Fruit fly (Drosophila melanogaster): ENCODE data around the gene stai.

stai gene

DNA sequence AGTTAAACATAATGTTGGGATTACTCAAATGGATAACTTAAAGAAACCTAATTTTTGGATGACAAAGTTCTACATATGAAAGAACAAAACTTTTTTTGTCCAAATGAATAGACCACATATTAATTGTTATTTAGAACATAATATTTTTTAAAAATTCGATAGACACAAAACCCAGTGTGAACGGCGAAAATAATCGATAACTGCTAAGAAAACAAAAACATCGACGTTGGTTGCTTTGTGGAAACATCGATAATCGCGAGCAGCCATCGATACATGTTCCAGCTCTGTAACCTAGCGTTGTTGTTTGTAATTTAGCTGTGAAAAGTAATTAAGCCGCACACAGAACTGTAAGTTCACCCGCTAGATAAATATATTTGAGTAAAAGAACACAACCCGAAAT lies 49.6 kb upstream of the stai start, which contains the start of gene CG9135 (continued):
- TF ChIP-seq Dip3 (GFP tag; optimal IDR thresholded peaks at IDR 0.05) (no peak), wek (GFP tag; optimal IDR thresholded peaks at IDR 0.05) (no peak), D (optimal IDR thresholded peaks at IDR 0.05) (no peak), D (GFP tag; optimal IDR thresholded peaks at IDR 0.05) (no peak), CG15479 (GFP tag; optimal IDR thresholded peaks at IDR 0.05) (no peak), Xbp1 (GFP tag; optimal IDR thresholded peaks at IDR 0.05) (no peak), twi (tag; optimal IDR thresholded peaks at IDR 0.05) (no peak), Lim3 (GFP tag; IDR thresholded peaks at IDR 0.05) (no peak), BEAF-32 (GFP tag; optimal IDR thresholded peaks at IDR 0.05) (peak; percentile 96), shn (GFP tag; optimal IDR thresholded peaks at IDR 0.05) (no peak), usp (GFP tag; optimal IDR thresholded peaks at IDR 0.05) (no peak), CG7271 (tag; optimal IDR thresholded peaks at IDR 0.05) (no peak), gcm2 (GFP tag; optimal IDR thresholded peaks at IDR 0.05) (no peak), Sin3A (optimal IDR thresholded peaks at IDR 0.05) (peak; percentile 42), pfk (GFP tag; optimal IDR thresholded peaks at IDR 0.05) (no peak), pum (GFP tag; optimal IDR thresholded peaks at IDR 0.05) (no peak), CG7839 (tag; optimal IDR thresholded peaks at IDR 0.05) (no peak), NfI (GFP tag; optimal IDR thresholded peaks at IDR 0.05) (no peak), CG34224 (GFP tag; IDR thresholded peaks at IDR 0.05; ENCODE audit: partially characterized antibody) (peak; percentile 99), CG7357 (GFP tag; IDR thresholded peaks at IDR 0.05) (peak; percentile 94), Spps (tag; optimal IDR thresholded peaks at IDR 0.05) (no peak), CG18262 (tag; optimal IDR thresholded peaks at IDR 0.05) (no peak), HmgZ (tag; optimal IDR thresholded peaks at IDR 0.05) (peak; percentile 23), CG17912 (GFP tag; optimal IDR thresholded peaks at IDR 0.05) (no peak), Rfx (GFP tag; IDR thresholded peaks at IDR 0.05) (peak; percentile 62), CG10267 (tag; optimal IDR thresholded peaks at IDR 0.05) (peak; percentile 19), stc (GFP tag; IDR thresholded peaks at IDR 0.05) (no peak), Bdp1 (GFP tag; optimal IDR thresholded peaks at IDR 0.05) (no peak), onecut (GFP tag; IDR thresholded peaks at IDR 0.05) (no peak), Ets97D (GFP tag; optimal IDR thresholded peaks at IDR 0.05) (peak; percentile 10), kah (GFP tag; optimal IDR thresholded peaks at IDR 0.05) (no peak), gem (tag; optimal IDR thresholded peaks at IDR 0.05) (no peak), Doc3 (GFP tag; IDR thresholded peaks at IDR 0.05; ENCODE audit: partially characterized antibody) (peak; percentile 97), inv (GFP tag; IDR thresholded peaks at IDR 0.05; ENCODE audit: partially characterized antibody) (peak; percentile 98), trem (tag; optimal IDR thresholded peaks at IDR 0.05) (peak; percentile 69), Sox102F (GFP tag; optimal IDR thresholded peaks at IDR 0.05) (no peak), CG13287 (GFP tag; IDR thresholded peaks at IDR 0.05; ENCODE audit: partially characterized antibody) (peak; percentile 99), MESR4 (GFP tag; optimal IDR thresholded peaks at IDR 0.05) (peak; percentile 32), HHEX (GFP tag; optimal IDR thresholded peaks at IDR 0.05) (no peak), Stat92E (GFP tag; optimal IDR thresholded peaks at IDR 0.05) (no peak), Hsf (GFP tag; optimal IDR thresholded peaks at IDR 0.05) (no peak), Dek (tag; optimal IDR thresholded peaks at IDR 0.05) (peak; percentile 35), da (GFP tag; optimal IDR thresholded peaks at IDR 0.05) (no peak), hb (GFP tag; IDR thresholded peaks at IDR 0.05; ENCODE audit: partially characterized antibody) (peak; percentile 99), CG32767 (GFP tag; IDR thresholded peaks at IDR 0.05) (no peak), CG13296 (GFP tag; optimal IDR thresholded peaks at IDR 0.05) (no peak), croc (GFP tag; conservative IDR thresholded peaks at IDR 0.05) (no peak), Opbp (GFP tag; IDR thresholded peaks at IDR 0.05; ENCODE audit: partially characterized antibody) (peak; percentile 99), CG7987 (GFP tag; optimal IDR thresholded peaks at IDR 0.05) (no peak), CG7963 (GFP tag; IDR thresholded peaks at IDR 0.05; ENCODE audit: partially characterized antibody) (peak; percentile 100), CG8281 (tag; optimal IDR thresholded peaks at IDR 0.05) (no peak)

Measured in whole organism, embryonic.